Fruit fly (Drosophila melanogaster) whole organism, embryonic: ENCODE results near the gene wge.

Experiments
- CG15696 ChIP-seq: fragments of 200-800 bp; sonication (Bioruptor generic); optimal IDR thresholded peaks from 2 replicates; lab custom pipeline; 2019; ENCODE audit warnings: missing biosample characterization, mild to moderate bottlenecking, missing genetic modification characterization, moderate library complexity
- CG17328 ChIP-seq: fragments of 200-800 bp; sonication (Bioruptor generic); IDR thresholded peaks from 2 replicates; pipeline ENCODE4 v1.3.6; 2022; ENCODE audit warnings: missing biosample characterization, missing genetic modification characterization
- CG8290 ChIP-seq, 3 experiments: fragments of 200-800 bp; sonication (Bioruptor generic); optimal IDR thresholded peaks; 2 replicates each; lab custom pipeline; 2016 to 2019; ENCODE audit warnings: missing biosample characterization in 3 of 3, missing genetic modification characterization in 3 of 3, mild to moderate bottlenecking in 2 of 3, moderate library complexity in 1 of 3
- CrebB ChIP-seq: fragments of 200-800 bp; sonication (Bioruptor generic); optimal IDR thresholded peaks from 3 replicates; lab custom pipeline; 2018; ENCODE audit warnings: missing biosample characterization, mild to moderate bottlenecking, missing genetic modification characterization
- Hey ChIP-seq: fragments of 200-800 bp; sonication (Bioruptor generic); optimal IDR thresholded peaks from 3 replicates; lab custom pipeline; 2018; ENCODE audit warnings: missing biosample characterization, mild to moderate bottlenecking, missing genetic modification characterization
- sug ChIP-seq: fragments of 200-800 bp; optimal IDR thresholded peaks from 2 replicates; lab custom pipeline; 2019; ENCODE audit warnings: missing biosample characterization, mild to moderate bottlenecking, missing genetic modification characterization, moderate library complexity

DNA sequence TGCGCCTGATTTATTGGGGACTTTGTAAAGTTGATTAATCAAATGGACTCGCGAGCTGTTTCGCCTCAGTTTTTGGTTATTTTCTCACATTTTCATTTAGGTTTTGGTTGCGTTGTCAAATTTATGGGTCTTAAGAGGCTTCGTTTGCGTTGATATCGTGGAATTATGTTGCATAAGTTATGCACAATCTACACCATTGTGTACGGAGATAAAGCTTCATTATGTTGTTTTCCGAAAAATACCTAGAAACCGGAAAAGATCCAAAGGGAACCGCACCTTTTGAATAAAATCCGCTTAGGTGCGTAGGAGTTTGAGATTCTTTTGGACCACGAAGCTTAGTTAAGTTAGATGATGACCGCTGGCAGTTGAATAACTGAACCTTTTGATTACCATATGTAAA, 36.2 kb upstream of the wge start:
- TF ChIP-seq CrebB (tag; lab: Kevin White, UChicago) (no peak), sug (tag; lab: Kevin White, UChicago) (no peak), Hey (tag; lab: Kevin White, UChicago) (no peak), CG8290 (GFP tag; optimal IDR thresholded peaks at IDR 0.05; lab: Kevin White, UChicago) (no peak), CG8290 (tag; optimal IDR thresholded peaks at IDR 0.05; lab: Kevin White, UChicago) (no peak), CG15696 (tag; lab: Kevin White, UChicago) (no peak), CG17328 (GFP tag; lab: Robert Waterston, UW) (no peak)
